Worm (Caenorhabditis elegans) whole organism, L4 larva: ENCODE results near the gene crp-1.
A peak's percentile ranks its signal among the peaks of the same experiment; 100 is the strongest.

Experiments used
- ZK337.2 ChIP-seq: fragments of 200-800 bp; sonication (Bioruptor generic); IDR thresholded peaks from 2 replicates; pipeline ENCODE4 v1.3.6; 2022; ENCODE audit warnings: missing genetic modification reagents, missing genetic modification characterization, missing compliant biosample characterization
- aha-1 ChIP-seq: fragments of 150-350 bp; peaks from one replicate; lab custom pipeline; 2014; ENCODE audit warnings: missing biosample characterization, missing genetic modification characterization
- aly-2 ChIP-seq: sonication (generic microtip); optimal IDR thresholded peaks from 2 replicates; lab custom pipeline; 2018; ENCODE audit warnings: missing biosample characterization, missing genetic modification characterization
- attf-4 ChIP-seq: sonication (generic microtip); optimal IDR thresholded peaks from 3 replicates; lab custom pipeline; 2017; ENCODE audit warnings: missing biosample characterization, missing genetic modification characterization
- ceh-20 ChIP-seq: fragments of 200-800 bp; sonication (Bioruptor generic); IDR thresholded peaks from 2 replicates; pipeline ENCODE4 v1.3.6; 2022; ENCODE audit warnings: missing genetic modification reagents, missing genetic modification characterization, missing compliant biosample characterization
- egl-27 ChIP-seq: sonication (generic microtip); optimal IDR thresholded peaks from 3 replicates; lab custom pipeline; 2017; ENCODE audit warnings: missing biosample characterization, missing genetic modification reagents, missing genetic modification characterization
- fos-1 ChIP-seq: fragments of 150-350 bp; optimal IDR thresholded peaks from 2 replicates; lab custom pipeline; 2014; ENCODE audit warnings: missing biosample characterization, missing genetic modification characterization
- lim-7 ChIP-seq: fragments of 200-800 bp; sonication (Bioruptor generic); IDR thresholded peaks from 2 replicates; pipeline ENCODE4 v1.3.6; 2022; ENCODE audit warnings: missing genetic modification characterization, missing compliant biosample characterization
- mxl-3 ChIP-seq: fragments of 200-800 bp; sonication (Bioruptor generic); optimal IDR thresholded peaks from 2 replicates; lab custom pipeline; 2018; ENCODE audit warnings: mild to moderate bottlenecking, missing genetic modification characterization, missing compliant biosample characterization
- nhr-11 ChIP-seq: fragments of 150-350 bp; optimal IDR thresholded peaks from 2 replicates; lab custom pipeline; 2014; ENCODE audit warnings: missing biosample characterization, missing genetic modification characterization
- nhr-28 ChIP-seq: fragments of 150-350 bp; optimal IDR thresholded peaks from 2 replicates; lab custom pipeline; 2014; ENCODE audit warnings: missing biosample characterization, missing genetic modification characterization
- snpc-4 ChIP-seq: fragments of 150-350 bp; optimal IDR thresholded peaks from 2 replicates; lab custom pipeline; 2014; ENCODE audit warnings: missing biosample characterization, missing genetic modification characterization
- unc-130 ChIP-seq: sonication (generic microtip); optimal IDR thresholded peaks from 2 replicates; lab custom pipeline; 2016; ENCODE audit warnings: missing genetic modification reagents, missing genetic modification characterization, missing compliant biosample characterization

- TF ChIP-seq nhr-11 (tag; lab: Kevin White, UChicago) (no peak), snpc-4 (tag; lab: Kevin White, UChicago) (no peak), ceh-20 (GFP tag; lab: Robert Waterston, UW) (no peak), attf-4 (tag; lab: Kevin White, UChicago) (no peak), aly-2 (tag; lab: Kevin White, UChicago) (no peak), mxl-3 (no peak), unc-130 (GFP tag; lab: Kevin White, UChicago) (no peak), lim-7 (GFP tag; lab: Robert Waterston, UW) (no peak), ZK337.2 (GFP tag; lab: Robert Waterston, UW) (no peak), aha-1 (tag; lab: Kevin White, UChicago) (no peak), egl-27 (tag; lab: Kevin White, UChicago) (no peak), nhr-28 (tag; lab: Kevin White, UChicago) (peak; percentile 16), fos-1 (tag; lab: Kevin White, UChicago) (no peak)
Observed at ce11 chrV:10508855-10509254, 30.5 kb downstream of the crp-1 start, which contains the start of gene C35A5.6.
